Fruit fly (Drosophila melanogaster) whole organism, embryonic: ENCODE results near the gene CG10031.

Experiments used
- Bteb2 ChIP-seq: fragments of 200-800 bp; sonication (Bioruptor generic); optimal IDR thresholded peaks from 2 replicates; lab custom pipeline; 2016; ENCODE audit warnings: missing biosample characterization, missing genetic modification characterization
- C15 ChIP-seq: fragments of 200-800 bp; sonication (Bioruptor generic); IDR thresholded peaks from 3 replicates; pipeline ENCODE4 v1.3.6; 2022; ENCODE audit warnings: missing biosample characterization, missing genetic modification characterization
- CG10147 ChIP-seq: fragments of 200-800 bp; sonication (Bioruptor generic); optimal IDR thresholded peaks from 2 replicates; lab custom pipeline; 2019; ENCODE audit warnings: missing biosample characterization, mild to moderate bottlenecking, missing genetic modification characterization, moderate library complexity
- CG10431 ChIP-seq: fragments of 200-800 bp; sonication (Bioruptor generic); optimal IDR thresholded peaks from 3 replicates; lab custom pipeline; 2018; ENCODE audit warnings: missing biosample characterization, mild to moderate bottlenecking, missing genetic modification characterization
- CG10543 ChIP-seq: fragments of 200-800 bp; sonication (Bioruptor generic); optimal IDR thresholded peaks from 3 replicates; lab custom pipeline; 2017; ENCODE audit warnings: missing biosample characterization, mild to moderate bottlenecking, missing genetic modification characterization, moderate library complexity
- CG11085 ChIP-seq: fragments of 200-800 bp; sonication (Bioruptor generic); IDR thresholded peaks from 2 replicates; pipeline ENCODE4 v1.3.6; 2022; ENCODE audit warnings: missing biosample characterization, missing genetic modification characterization
- CG11695 ChIP-seq: fragments of 200-800 bp; sonication (Bioruptor generic); IDR thresholded peaks from 3 replicates; pipeline ENCODE4 v1.3.6; 2022; ENCODE audit warnings: missing biosample characterization, missing genetic modification characterization
- CG12769 ChIP-seq: fragments of 200-800 bp; sonication (Bioruptor generic); optimal IDR thresholded peaks from 2 replicates; lab custom pipeline; 2019; ENCODE audit warnings: missing biosample characterization, mild to moderate bottlenecking, missing genetic modification characterization, moderate library complexity
- CG14965 ChIP-seq: fragments of 200-800 bp; sonication (Bioruptor generic); optimal IDR thresholded peaks from 2 replicates; lab custom pipeline; 2016; ENCODE audit warnings: missing biosample characterization, missing genetic modification characterization, borderline replicate concordance
- CG15696 ChIP-seq: fragments of 200-800 bp; sonication (Bioruptor generic); optimal IDR thresholded peaks from 2 replicates; lab custom pipeline; 2019; ENCODE audit warnings: missing biosample characterization, mild to moderate bottlenecking, missing genetic modification characterization, moderate library complexity
- CG16863 ChIP-seq: fragments of 200-800 bp; sonication (Bioruptor generic); optimal IDR thresholded peaks from 3 replicates; lab custom pipeline; 2016; ENCODE audit warnings: missing biosample characterization, missing genetic modification characterization
- CG18599 ChIP-seq: fragments of 200-800 bp; sonication (Bioruptor generic); optimal IDR thresholded peaks from 3 replicates; lab custom pipeline; 2017; ENCODE audit warnings: missing biosample characterization, missing genetic modification characterization, mild to moderate bottlenecking, moderate library complexity, missing genetic modification reagents
- CG33557 ChIP-seq: fragments of 200-800 bp; sonication (Bioruptor generic); optimal IDR thresholded peaks from 2 replicates; lab custom pipeline; 2019; ENCODE audit warnings: missing biosample characterization, mild to moderate bottlenecking, missing genetic modification characterization, moderate library complexity
- CG34422 ChIP-seq: fragments of 200-800 bp; sonication (Bioruptor generic); IDR thresholded peaks from 3 replicates; pipeline ENCODE4 v1.3.6; 2022; ENCODE audit warnings: missing biosample characterization, missing genetic modification characterization
- CG4360 ChIP-seq: fragments of 200-800 bp; sonication (Bioruptor generic); IDR thresholded peaks from 2 replicates; pipeline ENCODE4 v1.3.6; 2022; ENCODE audit warnings: missing biosample characterization, missing genetic modification characterization
- CG4820 ChIP-seq: fragments of 200-800 bp; sonication (Bioruptor generic); optimal IDR thresholded peaks from 3 replicates; lab custom pipeline; 2016; ENCODE audit warnings: missing biosample characterization, missing genetic modification characterization
- CG9215 ChIP-seq: fragments of 200-800 bp; sonication (Bioruptor generic); IDR thresholded peaks from 2 replicates; pipeline ENCODE4 v1.3.6; 2022; ENCODE audit warnings: missing biosample characterization, missing genetic modification characterization
- CG9817 ChIP-seq: fragments of 200-800 bp; sonication (Bioruptor generic); optimal IDR thresholded peaks from 2 replicates; lab custom pipeline; 2018; ENCODE audit warnings: missing biosample characterization, mild to moderate bottlenecking, missing genetic modification characterization, moderate library complexity
- Chrac-16 ChIP-seq: fragments of 200-800 bp; sonication (Bioruptor generic); optimal IDR thresholded peaks from 3 replicates; lab custom pipeline; 2016; ENCODE audit warnings: missing biosample characterization, missing genetic modification characterization
- Fer2 ChIP-seq: fragments of 200-800 bp; sonication (Bioruptor generic); optimal IDR thresholded peaks from 2 replicates; lab custom pipeline; 2018; ENCODE audit warnings: missing biosample characterization, mild to moderate bottlenecking, missing genetic modification characterization, moderate library complexity
- H2.0 ChIP-seq: fragments of 200-800 bp; sonication (Bioruptor generic); IDR thresholded peaks from 2 replicates; pipeline ENCODE4 v1.3.6; 2022; ENCODE audit warnings: missing biosample characterization, missing genetic modification characterization
- HHEX ChIP-seq: fragments of 200-800 bp; sonication (Bioruptor generic); optimal IDR thresholded peaks from 3 replicates; lab custom pipeline; 2017; ENCODE audit warnings: missing biosample characterization, mild to moderate bottlenecking, missing genetic modification characterization, missing genetic modification reagents
- Hand ChIP-seq: fragments of 200-800 bp; sonication (Bioruptor generic); optimal IDR thresholded peaks from 2 replicates; lab custom pipeline; 2017; ENCODE audit warnings: mild to moderate bottlenecking, missing biosample characterization, missing genetic modification reagents, missing genetic modification characterization
- MBD-R2 ChIP-seq: fragments of 200-800 bp; sonication (Bioruptor generic); IDR thresholded peaks from 2 replicates; pipeline ENCODE4 v1.3.6; 2022; ENCODE audit warnings: missing biosample characterization, missing genetic modification characterization
- Meics ChIP-seq: fragments of 200-800 bp; sonication (Bioruptor generic); optimal IDR thresholded peaks from 2 replicates; lab custom pipeline; 2017; ENCODE audit warnings: missing biosample characterization, mild to moderate bottlenecking, missing genetic modification characterization
- Rfx ChIP-seq: fragments of 200-800 bp; sonication (Bioruptor generic); IDR thresholded peaks from 2 replicates; pipeline ENCODE4 v1.3.6; 2022; ENCODE audit warnings: missing biosample characterization, missing genetic modification characterization
- Rx ChIP-seq: fragments of 200-800 bp; sonication (Bioruptor generic); IDR thresholded peaks from 2 replicates; pipeline ENCODE4 v1.3.6; 2022; ENCODE audit warnings: missing biosample characterization, missing genetic modification characterization
- Sry-δ ChIP-seq: fragments of 200-800 bp; sonication (Bioruptor generic); optimal IDR thresholded peaks from 2 replicates; lab custom pipeline; 2016; ENCODE audit warnings: missing biosample characterization, missing genetic modification characterization
- Trl ChIP-seq, 3 experiments: fragments of >200 bp in 2 of 3; fragments of 200-800 bp in 1 of 3; sonication (Bioruptor generic) in 1 of 3; optimal IDR thresholded peaks; 2 replicates in 1 of 3; 3 replicates in 2 of 3; lab custom pipeline; 2016 to 2017; ENCODE audit warnings: missing biosample characterization in 1 of 3, missing genetic modification characterization in 1 of 3
- ac ChIP-seq: fragments of 200-800 bp; sonication (Bioruptor generic); optimal IDR thresholded peaks from 3 replicates; lab custom pipeline; 2017; ENCODE audit warnings: missing biosample characterization, mild to moderate bottlenecking, missing genetic modification characterization
- al ChIP-seq: fragments of 200-800 bp; sonication (Bioruptor generic); IDR thresholded peaks from 2 replicates; pipeline ENCODE4 v1.3.6; 2022; ENCODE audit warnings: missing biosample characterization, missing genetic modification characterization
- bcd ChIP-seq: fragments of 200-800 bp; sonication (Bioruptor generic); optimal IDR thresholded peaks from 2 replicates; lab custom pipeline; 2017; ENCODE audit warnings: missing biosample characterization, mild to moderate bottlenecking, missing genetic modification characterization
- da ChIP-seq: fragments of 200-800 bp; sonication (Bioruptor generic); optimal IDR thresholded peaks from 2 replicates; lab custom pipeline; 2016; ENCODE audit warnings: missing biosample characterization, missing genetic modification characterization
- emc ChIP-seq: fragments of 200-800 bp; sonication (Bioruptor generic); optimal IDR thresholded peaks from 2 replicates; lab custom pipeline; 2016; ENCODE audit warnings: missing biosample characterization, missing genetic modification characterization
- ind ChIP-seq: fragments of 200-800 bp; sonication (Bioruptor generic); optimal IDR thresholded peaks from 3 replicates; lab custom pipeline; 2016; ENCODE audit warnings: missing biosample characterization, missing genetic modification characterization
- jing ChIP-seq: fragments of 200-800 bp; sonication (Bioruptor generic); optimal IDR thresholded peaks from 2 replicates; lab custom pipeline; 2018; ENCODE audit warnings: missing biosample characterization, mild to moderate bottlenecking, missing genetic modification characterization
- maf-S ChIP-seq: fragments of 200-800 bp; sonication (Bioruptor generic); optimal IDR thresholded peaks from 2 replicates; lab custom pipeline; 2016; ENCODE audit warnings: missing biosample characterization, missing genetic modification characterization
- nom ChIP-seq: fragments of 200-800 bp; sonication (Bioruptor generic); optimal IDR thresholded peaks from 2 replicates; lab custom pipeline; 2017; ENCODE audit warnings: missing biosample characterization, missing genetic modification characterization, mild to moderate bottlenecking, moderate library complexity, missing genetic modification reagents
- p53 ChIP-seq: fragments of 200-800 bp; sonication (Bioruptor generic); optimal IDR thresholded peaks from 2 replicates; lab custom pipeline; 2016; ENCODE audit warnings: missing biosample characterization, missing genetic modification characterization
- rib ChIP-seq: fragments of 200-800 bp; sonication (Bioruptor generic); IDR thresholded peaks from 2 replicates; pipeline ENCODE4 v1.3.6; 2022; ENCODE audit warnings: missing biosample characterization, missing genetic modification characterization
- scrt ChIP-seq: fragments of 200-800 bp; sonication (Bioruptor generic); optimal IDR thresholded peaks from 2 replicates; lab custom pipeline; 2018; ENCODE audit warnings: missing biosample characterization, mild to moderate bottlenecking, missing genetic modification characterization, moderate library complexity
- sens-2 ChIP-seq: fragments of 200-800 bp; sonication (Bioruptor generic); IDR thresholded peaks from 2 replicates; pipeline ENCODE4 v1.3.6; 2022; ENCODE audit warnings: missing biosample characterization, missing genetic modification characterization
- seq ChIP-seq: fragments of 200-800 bp; sonication (Bioruptor generic); IDR thresholded peaks from 2 replicates; pipeline ENCODE4 v1.3.6; 2022; ENCODE audit warnings: missing biosample characterization, missing genetic modification characterization
- slp2 ChIP-seq: fragments of 200-800 bp; sonication (Bioruptor generic); optimal IDR thresholded peaks from 2 replicates; lab custom pipeline; 2016; ENCODE audit warnings: missing biosample characterization, missing genetic modification characterization
- sna ChIP-seq: fragments of 200-800 bp; sonication (Bioruptor generic); IDR thresholded peaks from 2 replicates; pipeline ENCODE4 v1.3.6; 2022; ENCODE audit warnings: missing biosample characterization, missing genetic modification characterization; ENCODE audit not compliant: partially characterized antibody
- so ChIP-seq: fragments of 200-800 bp; sonication (Bioruptor generic); IDR thresholded peaks from 3 replicates; pipeline ENCODE4 v1.3.6; 2022; ENCODE audit warnings: missing biosample characterization, missing genetic modification characterization
- trh ChIP-seq: fragments of 200-800 bp; sonication (Bioruptor generic); optimal IDR thresholded peaks from 2 replicates; lab custom pipeline; 2016; ENCODE audit warnings: missing biosample characterization, missing genetic modification characterization
- twi ChIP-seq: fragments of 200-800 bp; optimal IDR thresholded peaks from 2 replicates; lab custom pipeline; 2019; ENCODE audit warnings: missing biosample characterization, mild to moderate bottlenecking, missing genetic modification characterization, moderate library complexity
- unc-4 ChIP-seq: fragments of 200-800 bp; sonication (Bioruptor generic); IDR thresholded peaks from 2 replicates; pipeline ENCODE4 v1.3.6; 2022; ENCODE audit warnings: missing biosample characterization, missing genetic modification characterization; ENCODE audit not compliant: partially characterized antibody
- vfl ChIP-seq: fragments of 200-800 bp; sonication (Bioruptor generic); optimal IDR thresholded peaks from 2 replicates; lab custom pipeline; 2016; ENCODE audit warnings: missing biosample characterization, missing genetic modification characterization
- vnd ChIP-seq: fragments of 200-800 bp; sonication (Bioruptor generic); IDR thresholded peaks from 3 replicates; pipeline ENCODE4 v1.3.6; 2022; ENCODE audit warnings: missing biosample characterization, missing genetic modification characterization; ENCODE audit not compliant: partially characterized antibody

The CG10031 gene

dm6 chr2L:3705438-3705921 is 6.6 kb upstream of the CG10031 start, which contains the start of gene CG31778 (continued):
- TF ChIP-seq CG9215 (GFP tag; lab: Robert Waterston, UW), result no peak
- TF ChIP-seq maf-S (GFP tag; lab: Kevin White, UChicago), result no peak
- no peak for TF ChIP-seq sens-2 (GFP tag; lab: Robert Waterston, UW)
- no peak for TF ChIP-seq CG16863 (GFP tag; lab: Kevin White, UChicago)
- no peak for TF ChIP-seq CG33557
- TF ChIP-seq da (GFP tag; lab: Kevin White, UChicago), result no peak
- no peak for TF ChIP-seq CG14965 (GFP tag; lab: Kevin White, UChicago)
- TF ChIP-seq unc-4, result no peak
- no peak for TF ChIP-seq CG9817 (tag; lab: Kevin White, UChicago)
- peak; percentile 68 for TF ChIP-seq nom (GFP tag; lab: Kevin White, UChicago)
- TF ChIP-seq jing (GFP tag; lab: Kevin White, UChicago), result no peak
- TF ChIP-seq CG11085 (GFP tag; lab: Robert Waterston, UW), result no peak
- no peak for TF ChIP-seq al (GFP tag; lab: Robert Waterston, UW)
- TF ChIP-seq CG11695 (GFP tag; lab: Robert Waterston, UW), result 0 out of 3 replicates have a peak, but pooled peaks have one; percentile 43
- TF ChIP-seq CG10543 (GFP tag; lab: Kevin White, UChicago), result peak; percentile 0
- TF ChIP-seq Trl (optimal IDR thresholded peaks at IDR 0.05; lab: Kevin White, UChicago), result no peak
- no peak for TF ChIP-seq Trl (GFP tag; optimal IDR thresholded peaks at IDR 0.05; lab: Kevin White, UChicago)
- no peak for TF ChIP-seq CG4360 (GFP tag; lab: Robert Waterston, UW)
- 0 out of 2 replicates have a peak, but pooled peaks have one; percentile 19 for TF ChIP-seq H2.0 (GFP tag; lab: Robert Waterston, UW)
- no peak for TF ChIP-seq Hand (GFP tag; lab: Kevin White, UChicago)
- peak; percentile 60 for TF ChIP-seq CG18599 (GFP tag; lab: Kevin White, UChicago)
- no peak for TF ChIP-seq so
- TF ChIP-seq HHEX (GFP tag; lab: Kevin White, UChicago), result no peak
- TF ChIP-seq Rfx (GFP tag; lab: Robert Waterston, UW), result peak; percentile 62
- TF ChIP-seq emc (GFP tag; lab: Kevin White, UChicago), result no peak
- TF ChIP-seq CG4820 (GFP tag; lab: Kevin White, UChicago), result no peak
- TF ChIP-seq CG34422 (GFP tag; lab: Robert Waterston, UW), result no peak
- TF ChIP-seq C15 (GFP tag; lab: Robert Waterston, UW), result no peak
- TF ChIP-seq CG10147 (GFP tag; lab: Kevin White, UChicago), result no peak
- no peak for TF ChIP-seq Sry-δ (GFP tag; lab: Kevin White, UChicago)
- no peak for TF ChIP-seq CG10431 (GFP tag; lab: Kevin White, UChicago)
- no peak for TF ChIP-seq MBD-R2
- peak; percentile 35 for TF ChIP-seq CG12769

- TF ChIP-seq CG15696 (tag; lab: Kevin White, UChicago), result no peak
- no peak for TF ChIP-seq trh (GFP tag; lab: Kevin White, UChicago)
- TF ChIP-seq twi (tag; lab: Kevin White, UChicago), result no peak
- peak; percentile 47 for TF ChIP-seq seq (GFP tag; lab: Robert Waterston, UW)
- TF ChIP-seq scrt (GFP tag; lab: Kevin White, UChicago), result peak; percentile 28
- TF ChIP-seq ind (GFP tag; lab: Kevin White, UChicago), result peak; percentile 59
- TF ChIP-seq rib, result peak; percentile 94
- TF ChIP-seq maf-S (GFP tag; lab: Kevin White, UChicago), result peak; percentile 84
- TF ChIP-seq Bteb2 (GFP tag; lab: Kevin White, UChicago), result no peak
- peak; percentile 60 for TF ChIP-seq Chrac-16
- peak; percentile 63 for TF ChIP-seq slp2 (GFP tag; lab: Kevin White, UChicago)
- TF ChIP-seq Fer2 (tag; lab: Kevin White, UChicago), result peak; percentile 36
- no peak for TF ChIP-seq ac (GFP tag; lab: Kevin White, UChicago)
- no peak for TF ChIP-seq p53
- TF ChIP-seq bcd (GFP tag; lab: Kevin White, UChicago), result peak; percentile 38
- TF ChIP-seq Meics (GFP tag; lab: Kevin White, UChicago), result peak; percentile 44
- TF ChIP-seq sna (GFP tag; lab: Robert Waterston, UW), result no peak
- TF ChIP-seq vfl (GFP tag; lab: Kevin White, UChicago), result peak; percentile 89
- 0 out of 2 replicates have a peak, but pooled peaks have one; percentile 15 for TF ChIP-seq Rx (GFP tag; lab: Robert Waterston, UW)
- TF ChIP-seq vnd (GFP tag; lab: Robert Waterston, UW), result no peak
These were observed 4.4 kb upstream of the CG10031 start, which contains the start of gene CG2816 for dm6 chr2L:3703260-3703659. Gene CG2816, plus strand, starts transcription at chr2L:3703659.
